Worm (Caenorhabditis elegans) whole organism, L4 larva: Measurements from ENCODE around the gene F52D2.12.

Source experiments
- F10B5.3 ChIP-seq: sonication (generic microtip); optimal IDR thresholded peaks from 2 replicates; lab custom pipeline; 2016; ENCODE audit warnings: mild to moderate bottlenecking, missing genetic modification characterization, missing compliant biosample characterization
- F44E2.7 ChIP-seq: fragments of 200-800 bp; sonication (Bioruptor generic); IDR thresholded peaks from 2 replicates; pipeline ENCODE4 v2.1.2; 2022; ENCODE audit warnings: missing genetic modification characterization, missing compliant biosample characterization
- R02D3.7 ChIP-seq: fragments of 150-350 bp; sonication (generic microtip); optimal IDR thresholded peaks from 3 replicates; lab custom pipeline; 2014; ENCODE audit warnings: missing biosample characterization, missing genetic modification characterization
- Y105C5A.15 ChIP-seq: fragments of 200-800 bp; sonication (Bioruptor generic); IDR thresholded peaks from 2 replicates; pipeline ENCODE4 v1.3.6; 2022; ENCODE audit warnings: missing genetic modification characterization, missing compliant biosample characterization
- Y48G9A.11 ChIP-seq: fragments of 200-800 bp; sonication (Bioruptor generic); IDR thresholded peaks from 2 replicates; pipeline ENCODE4 v1.3.6; 2022; ENCODE audit warnings: missing genetic modification reagents, missing genetic modification characterization, missing compliant biosample characterization
- ZK546.5 ChIP-seq, 2 experiments: sonication (generic microtip); optimal IDR thresholded peaks; 2 replicates each; lab custom pipeline; 2017; ENCODE audit warnings: missing biosample characterization in 2 of 2, missing genetic modification characterization in 2 of 2
- aha-1 ChIP-seq: fragments of 150-350 bp; peaks from one replicate; lab custom pipeline; 2014; ENCODE audit warnings: missing biosample characterization, missing genetic modification characterization
- aly-2 ChIP-seq: sonication (generic microtip); optimal IDR thresholded peaks from 2 replicates; lab custom pipeline; 2018; ENCODE audit warnings: missing biosample characterization, missing genetic modification characterization
- attf-4 ChIP-seq: sonication (generic microtip); optimal IDR thresholded peaks from 3 replicates; lab custom pipeline; 2017; ENCODE audit warnings: missing biosample characterization, missing genetic modification characterization
- ceh-32 ChIP-seq: sonication (generic microtip); optimal IDR thresholded peaks from 2 replicates; lab custom pipeline; 2016; ENCODE audit warnings: mild to moderate bottlenecking, missing genetic modification characterization, missing compliant biosample characterization; ENCODE audit not compliant: poor library complexity
- ceh-82 ChIP-seq: sonication (generic microtip); optimal IDR thresholded peaks from 2 replicates; lab custom pipeline; 2017; ENCODE audit warnings: missing biosample characterization, missing genetic modification characterization
- daf-12 ChIP-seq: fragments of 150-350 bp; optimal IDR thresholded peaks from 2 replicates; lab custom pipeline; 2014; ENCODE audit warnings: missing biosample characterization, missing genetic modification reagents, missing genetic modification characterization
- daf-16 ChIP-seq, 3 experiments: sonication (generic microtip); optimal IDR thresholded peaks; 2 replicates each; lab custom pipeline; 2016 to 2017; ENCODE audit warnings: missing genetic modification characterization in 3 of 3, missing genetic modification reagents in 3 of 3, mild to moderate bottlenecking in 2 of 3, missing compliant biosample characterization in 2 of 3, missing biosample characterization in 1 of 3, moderate library complexity in 1 of 3
- dmd-9 ChIP-seq: fragments of 200-800 bp; sonication (Bioruptor generic); IDR thresholded peaks from 2 replicates; pipeline ENCODE4 v1.3.6; 2022; ENCODE audit warnings: missing genetic modification reagents, missing genetic modification characterization, missing compliant biosample characterization
- dpl-1 ChIP-seq: fragments of 150-350 bp; optimal IDR thresholded peaks from 2 replicates; lab custom pipeline; 2014; ENCODE audit warnings: missing biosample characterization, missing genetic modification reagents, missing genetic modification characterization
- duxl-1 ChIP-seq: sonication (generic microtip); optimal IDR thresholded peaks from 2 replicates; lab custom pipeline; 2016; ENCODE audit warnings: mild to moderate bottlenecking, missing genetic modification characterization, moderate library complexity, missing compliant biosample characterization; ENCODE audit not compliant: poor library complexity
- egl-43 ChIP-seq: fragments of 200-800 bp; sonication (Bioruptor generic); IDR thresholded peaks from 2 replicates; pipeline ENCODE4 v1.3.6; 2022; ENCODE audit warnings: missing genetic modification reagents, missing genetic modification characterization, missing compliant biosample characterization
- fos-1 ChIP-seq: fragments of 150-350 bp; optimal IDR thresholded peaks from 2 replicates; lab custom pipeline; 2014; ENCODE audit warnings: missing biosample characterization, missing genetic modification characterization
- gei-8 ChIP-seq: fragments of 200-800 bp; sonication (Bioruptor generic); optimal IDR thresholded peaks from 2 replicates; lab custom pipeline; 2018; ENCODE audit warnings: mild to moderate bottlenecking, missing genetic modification characterization, missing compliant biosample characterization
- hmg-1.1 ChIP-seq: fragments of 200-800 bp; sonication (Bioruptor generic); IDR thresholded peaks from 2 replicates; pipeline ENCODE4 v1.3.6; 2022; ENCODE audit warnings: missing genetic modification reagents, missing genetic modification characterization, missing compliant biosample characterization
- lim-7 ChIP-seq: fragments of 200-800 bp; sonication (Bioruptor generic); IDR thresholded peaks from 2 replicates; pipeline ENCODE4 v1.3.6; 2022; ENCODE audit warnings: missing genetic modification characterization, missing compliant biosample characterization
- lin-13 ChIP-seq: fragments of 150-350 bp; optimal IDR thresholded peaks from 2 replicates; lab custom pipeline; 2014; ENCODE audit warnings: missing biosample characterization, missing genetic modification reagents, missing genetic modification characterization
- mdt-29 ChIP-seq: fragments of 200-800 bp; sonication (Bioruptor generic); IDR thresholded peaks from 2 replicates; pipeline ENCODE4 v1.3.6; 2022; ENCODE audit warnings: missing genetic modification reagents, missing genetic modification characterization, missing compliant biosample characterization
- mep-1 ChIP-seq: fragments of 150-350 bp; sonication (generic microtip); optimal IDR thresholded peaks from 3 replicates; lab custom pipeline; 2014; ENCODE audit warnings: missing biosample characterization, missing genetic modification characterization
- nhr-10 ChIP-seq: fragments of 150-350 bp; optimal IDR thresholded peaks from 2 replicates; lab custom pipeline; 2014; ENCODE audit warnings: missing biosample characterization, missing genetic modification characterization
- nhr-28 ChIP-seq: fragments of 150-350 bp; optimal IDR thresholded peaks from 2 replicates; lab custom pipeline; 2014; ENCODE audit warnings: missing biosample characterization, missing genetic modification characterization
- nhr-48 ChIP-seq: sonication (generic microtip); optimal IDR thresholded peaks from 2 replicates; lab custom pipeline; 2016; ENCODE audit warnings: mild to moderate bottlenecking, missing genetic modification characterization, missing compliant biosample characterization
- nhr-77 ChIP-seq: fragments of 150-350 bp; optimal IDR thresholded peaks from 2 replicates; lab custom pipeline; 2014; ENCODE audit warnings: missing biosample characterization, missing genetic modification characterization
- saeg-2 ChIP-seq: fragments of 200-800 bp; sonication (Bioruptor generic); IDR thresholded peaks from 2 replicates; pipeline ENCODE4 v1.3.6; 2022; ENCODE audit warnings: missing genetic modification reagents, missing genetic modification characterization, missing compliant biosample characterization
- snpc-1.2 ChIP-seq: fragments of 200-800 bp; sonication (Bioruptor generic); IDR thresholded peaks from 2 replicates; pipeline ENCODE4 v1.3.6; 2022; ENCODE audit warnings: missing genetic modification reagents, missing genetic modification characterization, missing compliant biosample characterization
- tag-97 ChIP-seq: fragments of 200-800 bp; sonication (Bioruptor generic); IDR thresholded peaks from 2 replicates; pipeline ENCODE4 v1.3.6; 2022; ENCODE audit warnings: missing genetic modification characterization, missing compliant biosample characterization
- tra-1 ChIP-seq: fragments of 200-800 bp; sonication (Bioruptor generic); IDR thresholded peaks from 2 replicates; pipeline ENCODE4 v1.3.6; 2022; ENCODE audit warnings: missing genetic modification reagents, missing genetic modification characterization, missing compliant biosample characterization
- unc-130 ChIP-seq: sonication (generic microtip); optimal IDR thresholded peaks from 2 replicates; lab custom pipeline; 2016; ENCODE audit warnings: missing genetic modification reagents, missing genetic modification characterization, missing compliant biosample characterization
- unc-62 ChIP-seq, 3 experiments: fragments of 150-350 bp in 1 of 3; sonication (generic microtip); optimal IDR thresholded peaks in 2 of 3; peaks in 1 of 3; 1 replicate in 1 of 3; 2 replicates in 2 of 3; lab custom pipeline; 2014 to 2017; ENCODE audit warnings: missing biosample characterization in 3 of 3, missing genetic modification characterization in 3 of 3, missing genetic modification reagents in 3 of 3, missing genotype in 1 of 3
- zfp-2 ChIP-seq: sonication (generic microtip); optimal IDR thresholded peaks from 2 replicates; lab custom pipeline; 2016; ENCODE audit warnings: mild to moderate bottlenecking, missing genetic modification characterization, missing compliant biosample characterization
- zfp-3 ChIP-seq: fragments of 200-800 bp; sonication (Bioruptor generic); conservative IDR thresholded peaks from 2 replicates; pipeline ENCODE4 v1.3.6; 2022; ENCODE audit warnings: missing genetic modification reagents, missing genetic modification characterization, missing compliant biosample characterization
- ztf-7 ChIP-seq: fragments of 150-350 bp; optimal IDR thresholded peaks from 2 replicates; lab custom pipeline; 2014; ENCODE audit warnings: missing biosample characterization, missing genetic modification characterization

Gene F52D2.12

DNA sequence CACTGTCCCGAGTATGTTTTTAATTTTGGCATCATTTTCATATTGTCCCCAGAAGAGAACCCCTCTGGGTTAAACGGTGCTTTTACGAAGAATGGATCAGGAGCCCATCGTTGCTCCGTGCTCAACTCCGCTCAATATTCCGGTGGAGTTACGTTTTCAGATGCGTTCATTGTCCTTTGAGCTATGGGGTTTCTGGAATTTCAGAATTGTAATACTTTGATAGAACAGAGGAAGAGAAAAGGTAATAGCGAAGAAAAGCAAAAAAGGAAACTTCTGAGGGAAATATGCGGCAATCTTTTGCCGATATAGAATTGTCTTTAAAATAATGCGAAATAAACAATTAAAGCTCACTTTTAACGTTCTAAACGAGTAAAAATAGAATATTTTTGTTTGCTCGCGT, 20.1 kb downstream of the F52D2.12 start, which contains the start of gene Y40A1A.3:
Gene Y40A1A.3 (minus strand): TSS at position 101 of the 400 bp plus-strand sequence.
- TF ChIP-seq F10B5.3 (tag; lab: Kevin White, UChicago) (no peak), attf-4 (tag; lab: Kevin White, UChicago) (no peak), saeg-2 (GFP tag; lab: Robert Waterston, UW) (no peak), ztf-7 (tag; lab: Kevin White, UChicago) (no peak), ZK546.5 (tag; optimal IDR thresholded peaks at IDR 0.05; lab: Kevin White, UChicago) (no peak), nhr-77 (tag; lab: Kevin White, UChicago) (no peak)

DNA sequence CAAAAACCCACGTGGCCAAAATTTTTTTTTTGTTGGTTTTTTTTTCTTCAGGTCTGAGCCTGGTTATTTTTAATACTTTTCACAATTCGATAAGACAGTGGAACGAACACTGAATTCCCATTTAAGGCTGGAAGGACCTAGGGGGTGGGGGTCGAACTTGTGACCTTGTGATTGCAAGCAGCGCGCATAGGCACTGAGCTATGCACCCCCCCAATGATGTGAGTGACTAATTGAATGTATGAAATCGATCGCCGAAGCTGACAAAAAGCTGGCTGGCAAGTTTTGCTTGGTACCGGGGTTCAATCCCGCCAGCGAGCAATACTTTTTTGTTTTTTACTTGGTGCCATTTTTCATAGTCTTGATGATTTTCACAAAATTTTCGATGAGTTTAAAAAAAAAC, 21.0 kb downstream of the F52D2.12 start:
- TF ChIP-seq Y105C5A.15 (no peak), fos-1 (tag; lab: Kevin White, UChicago) (no peak), aly-2 (tag; lab: Kevin White, UChicago) (no peak), hmg-1.1 (GFP tag; lab: Robert Waterston, UW) (no peak), daf-16 (GFP tag; optimal IDR thresholded peaks at IDR 0.05; lab: Kevin White, UChicago) (no peak), daf-16 (tag; optimal IDR thresholded peaks at IDR 0.05; lab: Kevin White, UChicago) (no peak), Y48G9A.11 (GFP tag; lab: Robert Waterston, UW) (no peak), nhr-48 (tag; lab: Kevin White, UChicago) (no peak), unc-130 (GFP tag; lab: Kevin White, UChicago) (no peak), lim-7 (GFP tag; lab: Robert Waterston, UW) (peak; percentile 33; the same call in 1 of the 2 replicates), tra-1 (no peak), unc-62 (GFP tag; optimal IDR thresholded peaks at IDR 0.05 in 1 of 2; lab: Kevin White, UChicago) (peak in 1 of 2 experiments; percentile 65), unc-62 (tag; optimal IDR thresholded peaks at IDR 0.05; lab: Kevin White, UChicago) (no peak), snpc-1.2 (peak; percentile 71), F44E2.7 (GFP tag; lab: Robert Waterston, UW) (no peak), gei-8 (GFP tag; lab: Kevin White, UChicago) (no peak), aha-1 (peak; percentile 35), mdt-29 (GFP tag; lab: Robert Waterston, UW) (no peak), egl-43 (GFP tag; lab: Robert Waterston, UW) (peak; percentile 63; the same call in 1 of the 2 replicates), nhr-10 (tag; lab: Kevin White, UChicago) (no peak), ceh-32 (tag; lab: Kevin White, UChicago) (no peak), zfp-2 (tag; lab: Kevin White, UChicago) (no peak)

DNA sequence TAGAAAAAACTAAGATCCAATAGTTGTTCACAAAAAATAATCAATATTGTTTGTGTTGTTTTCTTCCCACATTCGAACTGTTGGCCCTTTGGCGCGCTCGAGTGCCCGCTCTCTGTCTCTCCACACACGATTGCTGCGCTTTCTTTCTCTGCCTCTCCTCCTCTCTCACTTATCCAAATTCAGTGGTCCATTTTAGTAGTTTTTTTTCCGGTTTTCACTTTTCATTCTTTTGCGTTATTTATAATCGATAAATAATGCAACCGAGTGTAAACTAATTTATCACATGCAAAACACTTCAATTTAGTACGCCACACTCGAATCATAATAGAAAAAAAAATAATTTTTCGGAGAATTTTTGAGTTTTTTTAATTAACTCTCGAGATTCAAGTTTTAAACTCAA, 22.7 kb downstream of the F52D2.12 start:
- TF ChIP-seq unc-62 (GFP tag; optimal IDR thresholded peaks at IDR 0.05 in 1 of 2; lab: Kevin White, UChicago) (peak in 1 of 2 experiments; percentile 78), unc-62 (tag; optimal IDR thresholded peaks at IDR 0.05; lab: Kevin White, UChicago) (no peak), aha-1 (peak; percentile 72), nhr-28 (tag; lab: Kevin White, UChicago) (no peak), mep-1 (no peak), ceh-82 (tag; lab: Kevin White, UChicago) (no peak), tag-97 (no peak), Y105C5A.15 (no peak), dmd-9 (GFP tag; lab: Robert Waterston, UW) (no peak), duxl-1 (tag; lab: Kevin White, UChicago) (peak; percentile 91), daf-12 (tag; lab: Kevin White, UChicago) (no peak)

DNA sequence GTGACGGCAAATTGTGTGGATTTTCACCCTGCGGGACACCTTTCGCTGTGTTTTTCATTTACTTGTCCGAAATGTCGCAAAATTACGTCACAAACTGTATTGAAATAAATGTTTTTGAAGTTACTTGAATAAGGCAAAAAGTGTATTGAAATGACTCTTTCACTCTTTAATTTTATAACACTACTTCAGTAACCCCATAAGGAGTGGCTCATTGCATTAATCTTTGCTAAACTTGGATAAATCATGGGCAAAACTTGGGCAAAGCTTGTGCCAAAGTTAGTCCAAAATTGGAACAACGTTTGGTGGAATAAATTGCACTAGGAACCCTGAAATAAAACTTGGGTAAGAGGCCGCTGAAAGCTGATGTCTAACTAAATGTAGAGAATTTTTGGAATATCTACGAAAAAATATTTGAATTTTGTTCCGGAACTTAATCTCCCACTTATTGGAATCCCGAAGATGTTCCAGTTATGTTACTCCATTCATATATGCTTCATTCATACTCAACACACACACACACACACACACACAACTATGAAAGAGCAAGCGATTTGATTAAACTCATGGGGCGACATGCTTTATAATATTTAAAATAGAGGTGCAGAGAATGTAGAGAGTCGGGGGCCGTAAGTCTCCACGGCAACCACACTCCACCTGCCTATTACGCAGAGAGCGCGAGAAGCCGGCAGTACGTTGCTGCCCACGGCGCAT, 34.8 kb downstream of the F52D2.12 start, which contains the start of gene Y102A11A.9:
Gene Y102A11A.9 (plus strand): TSS at position 661 of the 711 bp plus-strand sequence.
- no peak for TF ChIP-seq lin-13 (GFP tag; lab: Kevin White, UChicago)
- TF ChIP-seq zfp-3, result no peak
- TF ChIP-seq aha-1, result peak; percentile 29
- TF ChIP-seq dpl-1, result no peak
- TF ChIP-seq R02D3.7 (tag; lab: Kevin White, UChicago), result no peak
- no peak for TF ChIP-seq tra-1
